Worm (Caenorhabditis elegans) whole organism, L4/young adult: ENCODE data around the gene T11B7.2.

ENCODE experiments used
- W03F9.2 ChIP-seq: fragments of 150-350 bp; optimal IDR thresholded peaks from 2 replicates; lab custom pipeline; 2014; ENCODE audit warnings: missing biosample characterization, missing genetic modification characterization
- dao-5 ChIP-seq: sonication (generic microtip); optimal IDR thresholded peaks from 2 replicates; lab custom pipeline; 2016; ENCODE audit warnings: missing genotype, missing genetic modification characterization, moderate library complexity, missing compliant biosample characterization
- him-1 ChIP-seq: sonication (generic microtip); optimal IDR thresholded peaks from 2 replicates; lab custom pipeline; 2016; ENCODE audit warnings: missing genotype, missing genetic modification reagents, missing genetic modification characterization, missing compliant biosample characterization

T11B7.2 gene

ce11 chrIV:8864672-8865071, 20.3 kb upstream of the T11B7.2 start:
- no peak for TF ChIP-seq dao-5

ce11 chrIV:8855963-8856362, 11.6 kb upstream of the T11B7.2 start, which contains the start of gene T11B7.5:
Gene T11B7.5, minus strand, starts transcription at chrIV:8856063.
- TF ChIP-seq dao-5 (no peak), him-1 (tag; lab: Kevin White, UChicago) (no peak), W03F9.2 (tag; lab: Kevin White, UChicago) (no peak)

- TF ChIP-seq W03F9.2 (tag; lab: Kevin White, UChicago) (no peak), dao-5 (no peak), him-1 (tag; lab: Kevin White, UChicago) (no peak)
These were observed 8.9 kb upstream of the T11B7.2 start for ce11 chrIV:8853301-8853700.

ce11 chrIV:8852194-8852593, 7.8 kb upstream of the T11B7.2 start, which contains the start of gene alp-1:
Gene alp-1, plus strand, starts transcription at chrIV:8852494.
- no peak for TF ChIP-seq dao-5
- TF ChIP-seq him-1 (tag; lab: Kevin White, UChicago), result no peak
- TF ChIP-seq W03F9.2 (tag; lab: Kevin White, UChicago), result no peak

ce11 chrIV:8850807-8851206, 6.5 kb upstream of the T11B7.2 start:
- no peak for TF ChIP-seq W03F9.2 (tag; lab: Kevin White, UChicago)
- no peak for TF ChIP-seq dao-5
- TF ChIP-seq him-1 (tag; lab: Kevin White, UChicago), result no peak

ce11 chrIV:8848983-8849382, 4.6 kb upstream of the T11B7.2 start:
- TF ChIP-seq dao-5 (no peak), him-1 (tag; lab: Kevin White, UChicago) (no peak), W03F9.2 (tag; lab: Kevin White, UChicago) (no peak)

- no peak for TF ChIP-seq him-1 (tag; lab: Kevin White, UChicago)
- TF ChIP-seq dao-5, result no peak
- no peak for TF ChIP-seq W03F9.2 (tag; lab: Kevin White, UChicago)
These were observed 3.6 kb upstream of the T11B7.2 start, which contains the start of gene col-118 for ce11 chrIV:8847918-8848317. Gene col-118, plus strand, starts transcription at chrIV:8848218.

ce11 chrIV:8845922-8846321, 1.6 kb upstream of the T11B7.2 start:
- TF ChIP-seq dao-5, result no peak
- no peak for TF ChIP-seq him-1 (tag; lab: Kevin White, UChicago)
- no peak for TF ChIP-seq W03F9.2 (tag; lab: Kevin White, UChicago)

- TF ChIP-seq W03F9.2 (tag; lab: Kevin White, UChicago) (no peak), him-1 (tag; lab: Kevin White, UChicago) (no peak), dao-5 (no peak)
These were observed 4.1 kb downstream of the T11B7.2 start, which contains the start of the genes T28C6.11 and T11B7.1 for ce11 chrIV:8840161-8840765. Gene T28C6.11, minus strand, starts transcription at chrIV:8840261. Gene T11B7.1, plus strand, starts transcription at chrIV:8840715.

- no peak for TF ChIP-seq dao-5
- no peak for TF ChIP-seq W03F9.2 (tag; lab: Kevin White, UChicago)
- TF ChIP-seq him-1 (tag; lab: Kevin White, UChicago), result no peak
These were observed 13.8 kb downstream of the T11B7.2 start, which contains the start of gene T28C6.8 for ce11 chrIV:8830591-8830990. Gene T28C6.8, minus strand, starts transcription at chrIV:8830727.

- TF ChIP-seq W03F9.2 (tag; lab: Kevin White, UChicago), result no peak
- TF ChIP-seq dao-5, result no peak
- TF ChIP-seq him-1 (tag; lab: Kevin White, UChicago), result no peak
These were observed 16.9 kb downstream of the T11B7.2 start, which contains the start of gene T28C6.7 for ce11 chrIV:8827500-8827899. Gene T28C6.7, plus strand, starts transcription at chrIV:8827800.

ce11 chrIV:8826606-8827000, 17.8 kb downstream of the T11B7.2 start:
- TF ChIP-seq dao-5 (no peak), W03F9.2 (tag; lab: Kevin White, UChicago) (no peak), him-1 (tag; lab: Kevin White, UChicago) (no peak)

ce11 chrIV:8825997-8826605, 18.3 kb downstream of the T11B7.2 start:
- no peak for TF ChIP-seq W03F9.2 (tag; lab: Kevin White, UChicago)
- no peak for TF ChIP-seq dao-5
- TF ChIP-seq him-1 (tag; lab: Kevin White, UChicago), result no peak

- no peak for TF ChIP-seq him-1 (tag; lab: Kevin White, UChicago)
- no peak for TF ChIP-seq dao-5
- no peak for TF ChIP-seq W03F9.2 (tag; lab: Kevin White, UChicago)
These were observed 20.1 kb downstream of the T11B7.2 start, which contains the start of the genes col-117 and col-3 for ce11 chrIV:8824145-8824833. Gene col-117, minus strand, starts transcription at chrIV:8824195. Gene col-3, plus strand, starts transcription at chrIV:8824783.
